Worm (Caenorhabditis elegans) whole organism, L2 larva: Measurements from ENCODE around the gene C37C3.17.

Experiments used
- F13H6.1 ChIP-seq: sonication (generic microtip); optimal IDR thresholded peaks from 2 replicates; lab custom pipeline; 2016; ENCODE audit warnings: missing genetic modification characterization, missing compliant biosample characterization
- R02D3.7 ChIP-seq: fragments of 150-350 bp; optimal IDR thresholded peaks from 2 replicates; lab custom pipeline; 2014; ENCODE audit warnings: missing biosample characterization, missing genetic modification characterization
- ZK546.5 ChIP-seq: sonication (generic microtip); optimal IDR thresholded peaks from 2 replicates; lab custom pipeline; 2017; ENCODE audit warnings: missing biosample characterization, missing genetic modification characterization
- alr-1 ChIP-seq: fragments of 150-350 bp; optimal IDR thresholded peaks from 2 replicates; lab custom pipeline; 2014; ENCODE audit warnings: missing biosample characterization, missing genetic modification characterization
- aly-2 ChIP-seq: fragments of 150-350 bp; optimal IDR thresholded peaks from 2 replicates; lab custom pipeline; 2014; ENCODE audit warnings: missing biosample characterization, missing genetic modification characterization
- ama-1 ChIP-seq: fragments of 150-350 bp; optimal IDR thresholded peaks from 2 replicates; lab custom pipeline; 2018; ENCODE audit warnings: inconsistent platforms
- blmp-1 ChIP-seq: sonication (generic microtip); optimal IDR thresholded peaks from 2 replicates; lab custom pipeline; 2017; ENCODE audit warnings: missing genetic modification characterization, mild to moderate bottlenecking, missing compliant biosample characterization, antibody characterized with exemption, moderate library complexity; ENCODE audit not compliant: insufficient read depth
- ceh-82 ChIP-seq: fragments of 150-350 bp; optimal IDR thresholded peaks from 2 replicates; lab custom pipeline; 2014; ENCODE audit warnings: missing biosample characterization, missing genetic modification characterization
- crh-2 ChIP-seq: sonication (generic microtip); optimal IDR thresholded peaks from 2 replicates; lab custom pipeline; 2017; ENCODE audit warnings: missing biosample characterization, missing genetic modification characterization
- dmd-4 ChIP-seq: sonication (generic microtip); optimal IDR thresholded peaks from 2 replicates; lab custom pipeline; 2017; ENCODE audit warnings: missing biosample characterization, missing genetic modification characterization
- egl-27 ChIP-seq: sonication (generic microtip); optimal IDR thresholded peaks from 3 replicates; lab custom pipeline; 2017; ENCODE audit warnings: missing biosample characterization, missing genetic modification reagents, missing genetic modification characterization
- fos-1 ChIP-seq: fragments of 150-350 bp; optimal IDR thresholded peaks from 2 replicates; lab custom pipeline; 2014; ENCODE audit warnings: missing biosample characterization, missing genetic modification characterization
- gmeb-1 ChIP-seq: fragments of 150-350 bp; optimal IDR thresholded peaks from 2 replicates; lab custom pipeline; 2014; ENCODE audit warnings: missing biosample characterization, missing genetic modification characterization
- lin-11 ChIP-seq: fragments of 150-350 bp; sonication (generic microtip); optimal IDR thresholded peaks from 2 replicates; lab custom pipeline; 2014; ENCODE audit warnings: missing biosample characterization, missing genetic modification characterization, inconsistent platforms, mixed read lengths
- lin-13 ChIP-seq: fragments of 150-350 bp; optimal IDR thresholded peaks from 2 replicates; lab custom pipeline; 2014; ENCODE audit warnings: missing biosample characterization, missing genetic modification reagents, missing genetic modification characterization
- mab-5 ChIP-seq: fragments of 150-350 bp; optimal IDR thresholded peaks from 2 replicates; lab custom pipeline; 2014; ENCODE audit warnings: missing biosample characterization, missing genetic modification characterization
- mbf-1 ChIP-seq: sonication (generic microtip); optimal IDR thresholded peaks from 2 replicates; lab custom pipeline; 2017; ENCODE audit warnings: missing biosample characterization, missing genetic modification characterization
- mdl-1 ChIP-seq, 2 experiments: fragments of 150-350 bp in 1 of 2; sonication (generic microtip) in 1 of 2; optimal IDR thresholded peaks; 2 replicates each; lab custom pipeline; 2017; ENCODE audit warnings: missing biosample characterization in 2 of 2, missing genetic modification characterization in 2 of 2
- nhr-12 ChIP-seq: fragments of 150-350 bp; optimal IDR thresholded peaks from 2 replicates; lab custom pipeline; 2014; ENCODE audit warnings: missing biosample characterization, missing genetic modification characterization
- nhr-129 ChIP-seq: fragments of 150-350 bp; optimal IDR thresholded peaks from 2 replicates; lab custom pipeline; 2014; ENCODE audit warnings: missing biosample characterization, missing genetic modification characterization
- nhr-21 ChIP-seq: fragments of 150-350 bp; optimal IDR thresholded peaks from 2 replicates; lab custom pipeline; 2014; ENCODE audit warnings: missing biosample characterization, missing genetic modification characterization
- nhr-23 ChIP-seq: fragments of 150-350 bp; optimal IDR thresholded peaks from 2 replicates; lab custom pipeline; 2014; ENCODE audit warnings: missing biosample characterization, missing genetic modification reagents, missing genetic modification characterization
- nhr-237 ChIP-seq: fragments of 150-350 bp; optimal IDR thresholded peaks from 2 replicates; lab custom pipeline; 2014; ENCODE audit warnings: missing biosample characterization, missing genetic modification characterization
- nhr-25 ChIP-seq: fragments of 150-350 bp; sonication (generic microtip); optimal IDR thresholded peaks from 3 replicates; lab custom pipeline; 2014; ENCODE audit warnings: missing biosample characterization, missing genetic modification characterization
- peb-1 ChIP-seq: fragments of 150-350 bp; optimal IDR thresholded peaks from 2 replicates; lab custom pipeline; 2014; ENCODE audit warnings: missing biosample characterization, missing genetic modification characterization
- sem-4 ChIP-seq: fragments of 150-350 bp; optimal IDR thresholded peaks from 2 replicates; lab custom pipeline; 2014; ENCODE audit warnings: missing biosample characterization, missing genetic modification reagents, missing genetic modification characterization
- skn-1 ChIP-seq: sonication (generic microtip); optimal IDR thresholded peaks from 2 replicates; lab custom pipeline; 2017; ENCODE audit warnings: missing biosample characterization, missing genetic modification characterization
- sma-3 ChIP-seq: sonication (generic microtip); optimal IDR thresholded peaks from 2 replicates; lab custom pipeline; 2016; ENCODE audit warnings: missing genetic modification reagents, missing genetic modification characterization, missing compliant biosample characterization
- sma-9 ChIP-seq, 2 experiments: fragments of 150-350 bp in 1 of 2; sonication (generic microtip) in 1 of 2; optimal IDR thresholded peaks; 2 replicates each; lab custom pipeline; 2014 to 2016; ENCODE audit warnings: missing genetic modification characterization in 2 of 2, mild to moderate bottlenecking in 1 of 2, missing biosample characterization in 1 of 2, missing compliant biosample characterization in 1 of 2, missing genetic modification reagents in 1 of 2, moderate library complexity in 1 of 2
- ztf-1 ChIP-seq: fragments of 200-800 bp; sonication (Bioruptor generic); conservative IDR thresholded peaks from 2 replicates; pipeline ENCODE4 v1.3.6; 2022; ENCODE audit warnings: missing genetic modification characterization, missing compliant biosample characterization
- ztf-11 ChIP-seq: sonication (generic microtip); optimal IDR thresholded peaks from 2 replicates; lab custom pipeline; 2017; ENCODE audit warnings: missing biosample characterization, missing genetic modification characterization
- ztf-4 ChIP-seq: fragments of 150-350 bp; optimal IDR thresholded peaks from 2 replicates; lab custom pipeline; 2014; ENCODE audit warnings: missing biosample characterization, missing genetic modification characterization

Gene C37C3.17

DNA sequence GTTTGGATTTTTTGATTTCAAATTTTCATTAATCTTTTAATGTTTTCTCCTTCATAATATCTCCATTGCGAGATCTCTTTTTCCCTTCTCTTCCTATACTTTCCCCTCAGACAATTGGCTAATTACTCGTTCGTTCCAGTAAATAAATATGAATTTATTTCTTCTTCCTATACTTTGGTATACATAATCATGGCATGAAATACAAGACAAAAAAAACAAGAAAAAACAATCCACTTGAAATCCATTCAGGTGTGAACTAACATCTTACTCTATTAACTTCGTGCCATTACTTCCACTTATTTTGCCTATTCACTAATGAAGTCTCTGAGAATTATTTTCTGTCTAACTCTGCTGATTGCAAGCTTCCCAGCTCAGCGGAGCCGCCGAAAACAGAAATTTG, 19.5 kb downstream of the C37C3.17 start, which contains the start of gene grd-8:
grd-8 (plus strand) TSS at position 301 of the 400 bp plus-strand sequence.
- TF ChIP-seq dmd-4 (tag; lab: Kevin White, UChicago) (no peak), sma-9 (GFP tag; optimal IDR thresholded peaks at IDR 0.05; lab: Kevin White, UChicago) (no peak), sma-9 (tag; optimal IDR thresholded peaks at IDR 0.05; lab: Kevin White, UChicago) (no peak), nhr-237 (tag; lab: Kevin White, UChicago) (no peak), ztf-4 (tag; lab: Kevin White, UChicago) (no peak), ztf-1 (GFP tag; lab: Robert Waterston, UW) (no peak), mab-5 (no peak), aly-2 (tag; lab: Kevin White, UChicago) (no peak), blmp-1 (no peak), ama-1 (no peak), sma-3 (GFP tag; lab: Kevin White, UChicago) (no peak), nhr-12 (tag; lab: Kevin White, UChicago) (no peak), alr-1 (no peak), crh-2 (tag; lab: Kevin White, UChicago) (no peak), gmeb-1 (tag; lab: Kevin White, UChicago) (no peak), ZK546.5 (tag; lab: Kevin White, UChicago) (no peak), peb-1 (tag; lab: Kevin White, UChicago) (no peak), lin-13 (GFP tag; lab: Kevin White, UChicago) (no peak), nhr-129 (no peak), lin-11 (tag; lab: Kevin White, UChicago) (no peak)

DNA sequence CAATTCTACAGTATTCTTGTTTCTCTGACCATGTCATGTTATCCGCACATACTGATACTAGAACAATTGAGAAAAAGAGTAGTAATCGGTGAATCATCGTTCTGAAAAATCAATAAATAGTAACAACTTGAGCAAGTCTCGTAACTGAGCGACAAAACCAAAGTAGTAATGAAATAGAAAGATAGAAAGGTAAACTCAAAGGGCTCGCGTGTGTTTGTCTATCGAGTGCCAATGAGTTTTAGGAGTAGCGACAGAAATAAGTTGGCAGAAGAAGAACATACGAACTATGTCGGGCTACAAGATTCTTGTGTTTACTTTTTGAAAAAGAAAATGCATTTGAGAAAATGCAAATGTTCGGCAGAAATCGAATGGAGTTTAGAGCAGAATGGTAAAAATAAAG, 22.2 kb downstream of the C37C3.17 start, which contains the start of gene C37C3.12:
C37C3.12 (minus strand) TSS at position 101 of the 400 bp plus-strand sequence.
- TF ChIP-seq nhr-12 (tag; lab: Kevin White, UChicago) (no peak), skn-1 (tag; lab: Kevin White, UChicago) (no peak), fos-1 (no peak), mab-5 (no peak), lin-13 (GFP tag; lab: Kevin White, UChicago) (no peak), nhr-23 (tag; lab: Kevin White, UChicago) (no peak), nhr-21 (no peak), ztf-11 (tag; lab: Kevin White, UChicago) (no peak), alr-1 (no peak), sem-4 (tag; lab: Kevin White, UChicago) (no peak), R02D3.7 (tag; lab: Kevin White, UChicago) (no peak), ceh-82 (tag; lab: Kevin White, UChicago) (no peak), crh-2 (tag; lab: Kevin White, UChicago) (no peak), ama-1 (no peak), blmp-1 (no peak), mbf-1 (no peak), sma-9 (GFP tag; optimal IDR thresholded peaks at IDR 0.05; lab: Kevin White, UChicago) (no peak), sma-9 (tag; optimal IDR thresholded peaks at IDR 0.05; lab: Kevin White, UChicago) (no peak), nhr-237 (tag; lab: Kevin White, UChicago) (no peak)

DNA sequence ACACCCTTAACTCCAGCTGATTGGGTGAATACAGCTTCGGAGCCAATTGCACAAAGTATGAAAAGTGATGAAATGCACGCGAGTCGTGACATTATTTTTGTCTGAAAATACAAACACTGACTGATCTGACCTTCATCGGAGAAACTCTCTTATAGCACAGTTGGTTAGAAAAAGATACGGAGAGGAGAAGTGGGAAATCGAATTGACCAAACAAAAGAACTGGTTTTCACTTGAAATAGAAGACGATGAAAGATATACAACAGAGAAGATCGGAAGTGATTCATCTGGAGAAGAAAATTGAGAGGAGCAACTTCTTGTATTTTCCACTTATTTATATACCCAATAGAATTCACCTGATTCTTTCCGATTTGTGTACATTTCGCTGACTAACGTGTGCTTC, 23.9 kb downstream of the C37C3.17 start, which contains the start of gene ttr-33:
ttr-33 (minus strand) TSS at position 101 of the 400 bp plus-strand sequence.
- peak; percentile 22 for TF ChIP-seq sma-9 (GFP tag; optimal IDR thresholded peaks at IDR 0.05; lab: Kevin White, UChicago)
- no peak for TF ChIP-seq sma-9 (tag; optimal IDR thresholded peaks at IDR 0.05; lab: Kevin White, UChicago)
- peak; percentile 12 for TF ChIP-seq sma-3 (GFP tag; lab: Kevin White, UChicago)
- TF ChIP-seq fos-1, result peak; percentile 12
- TF ChIP-seq mdl-1 (tag; optimal IDR thresholded peaks at IDR 0.05; lab: Kevin White, UChicago), result no peak
- TF ChIP-seq nhr-21, result no peak

DNA sequence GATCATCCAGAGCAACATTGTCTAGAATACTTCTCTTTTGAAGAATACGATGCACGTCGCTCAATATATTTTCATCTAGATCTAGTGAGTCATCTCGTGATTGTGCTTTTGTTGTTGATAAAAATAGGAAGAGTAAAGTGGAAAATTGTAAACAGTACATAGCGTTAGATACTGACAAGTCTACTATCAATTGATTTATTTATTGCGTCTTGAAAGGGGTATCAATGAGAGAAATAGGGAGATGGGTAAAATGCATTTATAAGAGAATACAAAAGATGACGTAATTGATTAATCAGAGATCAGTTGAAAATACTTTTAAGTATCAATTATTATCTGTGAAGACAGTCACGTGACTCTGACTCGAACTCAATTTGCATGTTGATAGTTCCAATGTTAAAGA, 24.8 kb downstream of the C37C3.17 start, which contains the start of gene txt-5:
txt-5 (minus strand) TSS at position 224 of the 400 bp plus-strand sequence.
- TF ChIP-seq crh-2 (tag; lab: Kevin White, UChicago) (peak; percentile 53), lin-13 (GFP tag; lab: Kevin White, UChicago) (no peak), gmeb-1 (tag; lab: Kevin White, UChicago) (peak; percentile 29), F13H6.1 (tag; lab: Kevin White, UChicago) (no peak), egl-27 (tag; lab: Kevin White, UChicago) (no peak), nhr-12 (tag; lab: Kevin White, UChicago) (no peak), sma-3 (GFP tag; lab: Kevin White, UChicago) (peak; percentile 77), ama-1 (peak; percentile 26), nhr-25 (tag; lab: Kevin White, UChicago) (peak; percentile 44), nhr-21 (peak; percentile 20), nhr-129 (peak; percentile 39), alr-1 (no peak), fos-1 (peak; percentile 28), mab-5 (no peak), sma-9 (GFP tag; optimal IDR thresholded peaks at IDR 0.05; lab: Kevin White, UChicago) (peak; percentile 19), sma-9 (tag; optimal IDR thresholded peaks at IDR 0.05; lab: Kevin White, UChicago) (no peak)
